Comparison of ENCODE assay signal across 3 worm cellular contexts in the genomic region with DNA sequence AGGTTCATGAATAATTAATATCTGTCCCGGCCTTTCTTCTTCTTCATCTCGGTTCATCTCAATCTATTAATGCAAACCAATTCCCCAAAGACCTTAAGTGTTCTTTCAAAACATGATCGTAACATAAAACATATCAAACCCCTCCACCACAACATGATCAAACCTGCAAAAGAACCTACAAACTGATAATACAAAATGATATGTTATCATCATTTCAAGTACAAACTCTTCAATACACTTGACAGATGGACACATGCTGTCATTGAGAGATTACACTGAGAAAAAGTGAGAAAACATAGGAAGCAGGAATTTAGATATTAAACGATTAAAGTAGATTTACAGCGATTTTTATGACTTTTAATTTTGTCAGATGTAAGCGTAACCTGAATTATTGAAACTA.
TF ChIP-seq lines count a peak whose summit lies in the region.

No protein-coding gene starts in this region.

TF ChIP-seq in whole organism, L1 larva, 84 proteins besides CTCF, POLR2A, EP300 and RAD21 (continued from another document):
- TF ChIP-seq mep-1 (tag; optimal IDR thresholded peaks at IDR 0.05; lab: Kevin White, UChicago) = peak; percentile 11
- TF ChIP-seq efl-3 (GFP tag; optimal IDR thresholded peaks at IDR 0.05; lab: Kevin White, UChicago) = no peak
- no peak for TF ChIP-seq ztf-4 (tag; optimal IDR thresholded peaks at IDR 0.05; lab: Kevin White, UChicago)
- TF ChIP-seq nhr-76 (tag; optimal IDR thresholded peaks at IDR 0.05; lab: Kevin White, UChicago) = no peak
- no peak for TF ChIP-seq hpl-2 (GFP tag; optimal IDR thresholded peaks at IDR 0.05; lab: Kevin White, UChicago)
- TF ChIP-seq fos-1 (tag; optimal IDR thresholded peaks at IDR 0.05; lab: Kevin White, UChicago) = no peak
- TF ChIP-seq dsc-1 (tag; optimal IDR thresholded peaks at IDR 0.05; lab: Kevin White, UChicago) = peak; percentile 8
- TF ChIP-seq rnt-1 (tag; optimal IDR thresholded peaks at IDR 0.05; lab: Kevin White, UChicago) = no peak
- no peak for TF ChIP-seq irx-1 (tag; optimal IDR thresholded peaks at IDR 0.05; lab: Kevin White, UChicago)
- no peak for TF ChIP-seq aly-2 (tag; optimal IDR thresholded peaks at IDR 0.05; lab: Kevin White, UChicago)
- TF ChIP-seq nhr-19 (GFP tag; conservative IDR thresholded peaks at IDR 0.05; lab: Robert Waterston, UW) = no peak
- peak; percentile 20 for TF ChIP-seq nhr-71 (tag; optimal IDR thresholded peaks at IDR 0.05; lab: Kevin White, UChicago)
- TF ChIP-seq blmp-1 (tag; optimal IDR thresholded peaks at IDR 0.05; lab: Kevin White, UChicago) = peak; percentile 2
- TF ChIP-seq ets-5 (GFP tag; IDR thresholded peaks at IDR 0.05; lab: Robert Waterston, UW) = no peak
- TF ChIP-seq nhr-20 (tag; optimal IDR thresholded peaks at IDR 0.05; lab: Kevin White, UChicago) = peak; percentile 5
- no peak for TF ChIP-seq skn-1 (tag; optimal IDR thresholded peaks at IDR 0.05; lab: Kevin White, UChicago)
- peak in 1 of 2 experiments; percentile 13 for TF ChIP-seq lin-35 (GFP tag; optimal IDR thresholded peaks at IDR 0.05; lab: Kevin White, UChicago)
- peak; percentile 43 for TF ChIP-seq lin-14 (GFP tag; optimal IDR thresholded peaks at IDR 0.05; lab: Kevin White, UChicago)
- no peak for TF ChIP-seq aha-1 (tag; optimal IDR thresholded peaks at IDR 0.05; lab: Kevin White, UChicago)
- no peak for TF ChIP-seq sptf-1 (tag; optimal IDR thresholded peaks at IDR 0.05; lab: Kevin White, UChicago)
- peak; percentile 43 for TF ChIP-seq nhr-85 (tag; lab: Kevin White, UChicago)
- peak in 4 of 6 experiments; percentile 10 to 48 (median 32) for TF ChIP-seq elt-3 (tag; optimal IDR thresholded peaks at IDR 0.05; lab: Kevin White, UChicago)
- no peak for TF ChIP-seq zag-1 (tag; optimal IDR thresholded peaks at IDR 0.05; lab: Kevin White, UChicago)
- no peak for TF ChIP-seq sup-37 (GFP tag; optimal IDR thresholded peaks at IDR 0.05; lab: Kevin White, UChicago)
- peak; percentile 59 for TF ChIP-seq elt-2 (tag; optimal IDR thresholded peaks at IDR 0.05; lab: Kevin White, UChicago)

TF ChIP-seq in whole organism, L3 larva, 47 proteins besides CTCF, POLR2A, EP300 and RAD21 (continued from another document):
- no peak for TF ChIP-seq egl-27 (tag; optimal IDR thresholded peaks at IDR 0.05; lab: Kevin White, UChicago)
- no peak for TF ChIP-seq mml-1 (tag; optimal IDR thresholded peaks at IDR 0.05; lab: Kevin White, UChicago)
- no peak for TF ChIP-seq aly-2 (tag; optimal IDR thresholded peaks at IDR 0.05; lab: Kevin White, UChicago)
- no peak for TF ChIP-seq ceh-9 (tag; optimal IDR thresholded peaks at IDR 0.05; lab: Kevin White, UChicago)
- no peak for TF ChIP-seq fos-1 (tag; optimal IDR thresholded peaks at IDR 0.05; lab: Kevin White, UChicago)
- TF ChIP-seq hmg-11 (tag; optimal IDR thresholded peaks at IDR 0.05; lab: Kevin White, UChicago) = no peak
- TF ChIP-seq pha-4 (tag; optimal IDR thresholded peaks at IDR 0.05; lab: Kevin White, UChicago) = no peak
- peak; percentile 79 for TF ChIP-seq pqm-1 (tag; optimal IDR thresholded peaks at IDR 0.05; lab: Kevin White, UChicago)
- TF ChIP-seq ztf-4 (tag; optimal IDR thresholded peaks at IDR 0.05; lab: Kevin White, UChicago) = no peak
- TF ChIP-seq nfya-1 (tag; optimal IDR thresholded peaks at IDR 0.05; lab: Kevin White, UChicago; ENCODE audit: insufficient read depth) = no peak
- TF ChIP-seq elt-1 (tag; optimal IDR thresholded peaks at IDR 0.05; lab: Kevin White, UChicago) = no peak
- no peak for TF ChIP-seq fkh-10 (GFP tag; optimal IDR thresholded peaks at IDR 0.05; lab: Kevin White, UChicago)

TF ChIP-seq in whole organism, L4 larva, 104 proteins besides CTCF, POLR2A, EP300 and RAD21 (continued from another document):
- TF ChIP-seq F37D6.2 (tag; optimal IDR thresholded peaks at IDR 0.05; lab: Kevin White, UChicago) (no peak), ztf-11 (tag; optimal IDR thresholded peaks at IDR 0.05; lab: Kevin White, UChicago) (no peak), nhr-6 (tag; optimal IDR thresholded peaks at IDR 0.05; lab: Kevin White, UChicago) (peak; percentile 18), pqm-1 (tag; optimal IDR thresholded peaks at IDR 0.05; lab: Kevin White, UChicago) (peak; percentile 93), hlh-11 (tag; optimal IDR thresholded peaks at IDR 0.05; lab: Kevin White, UChicago) (peak; percentile 73), nhr-237 (tag; optimal IDR thresholded peaks at IDR 0.05; lab: Kevin White, UChicago) (no peak), unc-62 (GFP tag; optimal IDR thresholded peaks at IDR 0.05 in 1 of 2; lab: Kevin White, UChicago) (peak in 1 of 2 experiments; percentile 90), unc-62 (tag; optimal IDR thresholded peaks at IDR 0.05; lab: Kevin White, UChicago) (no peak), dve-1 (tag; optimal IDR thresholded peaks at IDR 0.05; lab: Kevin White, UChicago; ENCODE audit: insufficient read depth) (peak; percentile 58), Y48G9A.11 (GFP tag; IDR thresholded peaks at IDR 0.05; lab: Robert Waterston, UW) (no peak), T20F7.1 (GFP tag; optimal IDR thresholded peaks at IDR 0.05; lab: Kevin White, UChicago) (peak; percentile 8)
